Worm (Caenorhabditis elegans) whole organism, late embryonic: ENCODE measurements around the gene Y57G11C.23.

Experiments used
- K02D7.2 ChIP-seq: sonication (generic microtip); optimal IDR thresholded peaks from 2 replicates; lab custom pipeline; 2017; ENCODE audit warnings: mild to moderate bottlenecking, missing genetic modification characterization, missing compliant biosample characterization
- K09A11.1 ChIP-seq: sonication (generic microtip); optimal IDR thresholded peaks from 2 replicates; lab custom pipeline; 2017; ENCODE audit warnings: antibody characterized with exemption, mild to moderate bottlenecking, missing genetic modification characterization, missing compliant biosample characterization; ENCODE audit not compliant: insufficient read depth
- ceh-18 ChIP-seq: sonication (generic microtip); optimal IDR thresholded peaks from 2 replicates; lab custom pipeline; 2016; ENCODE audit warnings: missing genetic modification characterization, missing compliant biosample characterization
- ceh-19 ChIP-seq: fragments of 200-800 bp; sonication (Bioruptor generic); optimal IDR thresholded peaks from 2 replicates; lab custom pipeline; 2018; ENCODE audit warnings: mild to moderate bottlenecking, missing genetic modification characterization, missing compliant biosample characterization
- ceh-31 ChIP-seq: sonication (generic microtip); optimal IDR thresholded peaks from 2 replicates; lab custom pipeline; 2016; ENCODE audit warnings: missing genetic modification characterization, missing compliant biosample characterization
- ceh-34 ChIP-seq: sonication (generic microtip); optimal IDR thresholded peaks from 2 replicates; lab custom pipeline; 2016; ENCODE audit warnings: mild to moderate bottlenecking, missing genetic modification characterization, missing compliant biosample characterization
- ceh-48 ChIP-seq: sonication (generic microtip); optimal IDR thresholded peaks from 2 replicates; lab custom pipeline; 2016; ENCODE audit warnings: missing genetic modification characterization, inconsistent platforms, missing compliant biosample characterization
- ceh-6 ChIP-seq: fragments of 200-800 bp; sonication (Bioruptor generic); optimal IDR thresholded peaks from 2 replicates; lab custom pipeline; 2018; ENCODE audit warnings: mild to moderate bottlenecking, missing genetic modification characterization, missing compliant biosample characterization
- ceh-9 ChIP-seq: sonication (generic microtip); optimal IDR thresholded peaks from 2 replicates; lab custom pipeline; 2016; ENCODE audit warnings: mild to moderate bottlenecking, missing genetic modification characterization, inconsistent platforms, missing compliant biosample characterization
- dve-1 ChIP-seq: sonication (generic microtip); optimal IDR thresholded peaks from 2 replicates; lab custom pipeline; 2017; ENCODE audit warnings: antibody characterized with exemption, mild to moderate bottlenecking, missing genetic modification characterization, missing compliant biosample characterization
- elt-2 ChIP-seq: sonication (generic microtip); optimal IDR thresholded peaks from 2 replicates; lab custom pipeline; 2016; ENCODE audit warnings: missing genetic modification reagents, missing genetic modification characterization, missing compliant biosample characterization
- ets-4 ChIP-seq: sonication (generic microtip); optimal IDR thresholded peaks from 2 replicates; lab custom pipeline; 2016; ENCODE audit warnings: missing genetic modification characterization, missing compliant biosample characterization
- eyg-1 ChIP-seq: sonication (generic microtip); optimal IDR thresholded peaks from 2 replicates; lab custom pipeline; 2016; ENCODE audit warnings: missing genotype, missing genetic modification characterization, missing compliant biosample characterization
- gmeb-2 ChIP-seq: sonication (generic microtip); optimal IDR thresholded peaks from 2 replicates; lab custom pipeline; 2016; ENCODE audit warnings: missing genetic modification characterization, inconsistent platforms, missing compliant biosample characterization
- hlh-13 ChIP-seq: fragments of 200-800 bp; sonication (Bioruptor generic); optimal IDR thresholded peaks from 2 replicates; lab custom pipeline; 2018; ENCODE audit warnings: mild to moderate bottlenecking, missing genetic modification characterization, missing compliant biosample characterization
- hlh-30 ChIP-seq: sonication (generic microtip); optimal IDR thresholded peaks from 2 replicates; lab custom pipeline; 2017; ENCODE audit warnings: antibody characterized with exemption, missing genetic modification characterization, missing compliant biosample characterization; ENCODE audit not compliant: insufficient read depth
- hlh-6 ChIP-seq: sonication (generic microtip); optimal IDR thresholded peaks from 2 replicates; lab custom pipeline; 2016; ENCODE audit warnings: missing genotype, missing genetic modification characterization, missing compliant biosample characterization
- hlh-8 ChIP-seq: sonication (generic microtip); optimal IDR thresholded peaks from 2 replicates; lab custom pipeline; 2016; ENCODE audit warnings: missing genotype, missing genetic modification characterization, missing compliant biosample characterization
- lin-11 ChIP-seq: fragments of 200-800 bp; sonication (Bioruptor generic); optimal IDR thresholded peaks from 2 replicates; lab custom pipeline; 2018; ENCODE audit warnings: mild to moderate bottlenecking, missing genetic modification characterization, missing compliant biosample characterization
- madf-2 ChIP-seq: sonication (generic microtip); optimal IDR thresholded peaks from 2 replicates; lab custom pipeline; 2017; ENCODE audit warnings: missing genetic modification characterization, missing compliant biosample characterization
- mec-3 ChIP-seq: sonication (generic microtip); optimal IDR thresholded peaks from 2 replicates; lab custom pipeline; 2016; ENCODE audit warnings: borderline replicate concordance, missing genetic modification characterization, missing compliant biosample characterization
- nfya-1 ChIP-seq: sonication (generic microtip); optimal IDR thresholded peaks from 2 replicates; lab custom pipeline; 2017; ENCODE audit warnings: missing genetic modification characterization, mild to moderate bottlenecking, missing compliant biosample characterization, antibody characterized with exemption, moderate library complexity
- nhr-11 ChIP-seq: fragments of 150-350 bp; optimal IDR thresholded peaks from 2 replicates; lab custom pipeline; 2014; ENCODE audit warnings: missing biosample characterization, missing genetic modification characterization
- pat-9 ChIP-seq: fragments of 200-800 bp; sonication (Bioruptor generic); optimal IDR thresholded peaks from 2 replicates; lab custom pipeline; 2018; ENCODE audit warnings: mild to moderate bottlenecking, missing genetic modification characterization, moderate library complexity, missing compliant biosample characterization
- pax-1 ChIP-seq: fragments of 150-350 bp; optimal IDR thresholded peaks from 2 replicates; lab custom pipeline; 2014; ENCODE audit warnings: missing biosample characterization, missing genetic modification characterization
- pha-2 ChIP-seq: sonication (generic microtip); optimal IDR thresholded peaks from 2 replicates; lab custom pipeline; 2017; ENCODE audit warnings: mild to moderate bottlenecking, missing genetic modification characterization, missing compliant biosample characterization
- pqm-1 ChIP-seq: sonication (generic microtip); optimal IDR thresholded peaks from 2 replicates; lab custom pipeline; 2016; ENCODE audit warnings: missing genetic modification characterization, missing compliant biosample characterization
- pros-1 ChIP-seq: fragments of 150-350 bp; optimal IDR thresholded peaks from 2 replicates; lab custom pipeline; 2014; ENCODE audit warnings: missing biosample characterization, missing genetic modification reagents, missing genetic modification characterization
- ref-2 ChIP-seq: sonication (generic microtip); optimal IDR thresholded peaks from 2 replicates; lab custom pipeline; 2016; ENCODE audit warnings: missing genetic modification characterization, missing compliant biosample characterization
- rnt-1 ChIP-seq: sonication (generic microtip); optimal IDR thresholded peaks from 2 replicates; lab custom pipeline; 2016; ENCODE audit warnings: missing genetic modification characterization, missing compliant biosample characterization
- sdc-2 ChIP-seq: sonication (generic microtip); optimal IDR thresholded peaks from 2 replicates; lab custom pipeline; 2016; ENCODE audit warnings: missing genotype, missing genetic modification characterization, missing compliant biosample characterization
- sox-4 ChIP-seq: sonication (generic microtip); optimal IDR thresholded peaks from 2 replicates; lab custom pipeline; 2017; ENCODE audit warnings: mild to moderate bottlenecking, missing genetic modification characterization, inconsistent platforms, missing compliant biosample characterization
- tbx-2 ChIP-seq: sonication (generic microtip); optimal IDR thresholded peaks from 2 replicates; lab custom pipeline; 2016; ENCODE audit warnings: missing genetic modification characterization, missing compliant biosample characterization
- tbx-7 ChIP-seq: sonication (generic microtip); optimal IDR thresholded peaks from 2 replicates; lab custom pipeline; 2016; ENCODE audit warnings: missing genotype, missing genetic modification characterization, missing compliant biosample characterization
- unc-3 ChIP-seq, 2 experiments: fragments of 200-800 bp in 1 of 2; sonication (Bioruptor generic) in 1 of 2; sonication (generic microtip) in 1 of 2; conservative IDR thresholded peaks in 1 of 2; optimal IDR thresholded peaks in 1 of 2; 2 replicates each; pipeline versions ENCODE4 v1.3.6 to Lab custom; 2016 to 2022; ENCODE audit warnings: missing compliant biosample characterization in 2 of 2, missing genetic modification characterization in 2 of 2, missing genetic modification reagents in 1 of 2
- unc-42 ChIP-seq: sonication (generic microtip); optimal IDR thresholded peaks from 2 replicates; lab custom pipeline; 2016; ENCODE audit warnings: missing genotype, missing genetic modification characterization, missing compliant biosample characterization
- unc-55 ChIP-seq: sonication (generic microtip); optimal IDR thresholded peaks from 2 replicates; lab custom pipeline; 2017; ENCODE audit warnings: missing biosample characterization, missing genetic modification reagents, missing genetic modification characterization
- unc-86 ChIP-seq: sonication (generic microtip); optimal IDR thresholded peaks from 2 replicates; lab custom pipeline; 2016; ENCODE audit warnings: missing genetic modification characterization, missing compliant biosample characterization
- ztf-16 ChIP-seq: sonication (generic microtip); optimal IDR thresholded peaks from 2 replicates; lab custom pipeline; 2017; ENCODE audit warnings: missing genetic modification characterization, missing compliant biosample characterization

Gene Y57G11C.23

DNA sequence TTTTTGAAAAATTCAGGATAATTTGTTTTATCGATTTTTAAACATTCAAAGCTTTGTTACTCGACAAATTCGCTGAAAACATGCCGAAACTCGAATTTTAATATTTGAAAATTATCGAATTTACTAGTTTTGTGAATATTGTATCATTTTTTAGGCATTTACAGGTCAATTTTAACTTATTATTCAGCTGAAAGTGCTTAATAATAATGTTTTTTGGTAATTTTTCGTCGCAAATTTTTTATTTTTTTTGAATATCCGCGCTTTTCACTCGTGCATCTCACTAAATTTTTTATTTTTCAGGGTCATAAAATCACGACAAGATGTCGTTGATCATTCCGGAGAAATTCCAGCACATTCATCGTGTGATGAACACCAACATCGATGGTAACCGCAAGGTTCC lies 36.2 kb downstream of the Y57G11C.23 start, which contains the start of gene rps-18:
Gene rps-18 (plus strand): TSS at position 301 of the 400 bp plus-strand sequence.
- no peak for TF ChIP-seq hlh-13 (GFP tag; lab: Kevin White, UChicago)
- TF ChIP-seq dve-1 (tag; lab: Kevin White, UChicago): no peak
- no peak for TF ChIP-seq unc-86 (tag; lab: Kevin White, UChicago)
- TF ChIP-seq pros-1: no peak
- no peak for TF ChIP-seq K09A11.1
- TF ChIP-seq elt-2: no peak
- no peak for TF ChIP-seq rnt-1 (tag; lab: Kevin White, UChicago)
- no peak for TF ChIP-seq ceh-34
- no peak for TF ChIP-seq tbx-7
- TF ChIP-seq ceh-6 (GFP tag; lab: Kevin White, UChicago): no peak
- TF ChIP-seq sdc-2: no peak
- no peak for TF ChIP-seq pat-9
- no peak for TF ChIP-seq K02D7.2 (tag; lab: Kevin White, UChicago)
- no peak for TF ChIP-seq ceh-19 (GFP tag; lab: Kevin White, UChicago)
- TF ChIP-seq, all 69 proteins: peak for 0

DNA sequence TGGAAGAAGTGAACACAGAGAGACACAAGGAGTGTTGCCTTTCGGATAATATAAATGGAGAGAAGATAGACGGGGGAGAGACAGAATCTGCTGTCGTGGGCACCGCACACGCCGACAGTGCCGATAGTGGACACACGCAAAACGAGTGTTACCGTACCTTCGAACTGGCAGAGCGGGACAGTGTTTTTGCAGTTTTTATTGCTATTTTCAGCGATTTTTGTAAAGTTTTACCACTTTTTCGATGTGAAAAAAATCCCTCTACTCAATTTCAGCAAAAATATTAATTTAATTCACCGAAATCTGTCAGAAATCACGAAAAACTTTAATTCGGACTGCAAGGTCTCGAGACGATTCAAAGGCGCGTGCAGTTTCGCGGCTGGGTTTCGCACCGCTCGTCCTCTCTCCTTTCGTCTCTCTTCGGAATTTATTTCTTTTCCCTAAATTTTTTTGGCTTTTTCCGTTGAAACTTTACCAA lies 36.7 kb downstream of the Y57G11C.23 start, which contains the start of gene sec-61.A:
Gene sec-61.A (minus strand): TSS at position 387 of the 475 bp plus-strand sequence.
- TF ChIP-seq sox-4 (no peak), mec-3 (tag; lab: Kevin White, UChicago) (no peak), unc-3 (GFP tag; conservative IDR thresholded peaks at IDR 0.05; lab: Robert Waterston, UW) (no peak), unc-3 (tag; optimal IDR thresholded peaks at IDR 0.05; lab: Kevin White, UChicago) (peak; percentile 15), ceh-31 (tag; lab: Kevin White, UChicago) (peak; percentile 66), ceh-6 (GFP tag; lab: Kevin White, UChicago) (no peak), ztf-16 (tag; lab: Kevin White, UChicago) (peak; percentile 6), pqm-1 (tag; lab: Kevin White, UChicago) (no peak), ceh-18 (tag; lab: Kevin White, UChicago) (peak; percentile 55), hlh-30 (tag; lab: Kevin White, UChicago) (peak; percentile 71), lin-11 (tag; lab: Kevin White, UChicago) (no peak), unc-55 (peak; percentile 9), K09A11.1 (peak; percentile 56), nhr-11 (tag; lab: Kevin White, UChicago) (no peak), ceh-48 (tag; lab: Kevin White, UChicago) (no peak), hlh-6 (tag; lab: Kevin White, UChicago) (no peak), elt-2 (peak; percentile 43), gmeb-2 (tag; lab: Kevin White, UChicago) (no peak), unc-42 (tag; lab: Kevin White, UChicago) (peak; percentile 72), ceh-9 (no peak), tbx-2 (tag; lab: Kevin White, UChicago) (peak; percentile 77), ceh-19 (GFP tag; lab: Kevin White, UChicago) (no peak), ets-4 (tag; lab: Kevin White, UChicago) (peak; percentile 7), madf-2 (tag; lab: Kevin White, UChicago) (peak; percentile 20), hlh-8 (tag; lab: Kevin White, UChicago) (peak; percentile 5), pax-1 (tag; lab: Kevin White, UChicago) (peak; percentile 48), pha-2 (tag; lab: Kevin White, UChicago) (no peak), tbx-7 (peak; percentile 29), ceh-34 (peak; percentile 63), ref-2 (tag; lab: Kevin White, UChicago) (peak; percentile 87), nfya-1 (tag; lab: Kevin White, UChicago) (peak; percentile 83)

DNA sequence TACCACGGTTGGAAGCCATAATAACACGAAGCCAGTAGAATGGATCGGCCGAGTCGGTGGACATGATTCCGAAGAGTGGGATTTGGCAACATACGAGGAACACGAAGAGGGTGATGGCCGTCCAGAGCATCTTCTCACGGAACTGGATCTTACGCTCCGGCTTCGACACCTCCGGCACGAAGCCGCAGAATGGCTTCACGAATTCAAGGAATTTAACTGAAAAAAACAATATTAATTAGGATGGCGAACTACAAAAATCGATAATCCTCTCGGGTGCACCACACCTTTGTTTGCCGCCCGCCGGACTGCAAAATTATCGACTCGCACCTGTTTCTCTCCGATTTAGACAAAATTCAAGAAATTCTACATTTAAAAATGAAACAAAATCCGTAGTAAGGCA lies 37.4 kb downstream of the Y57G11C.23 start:
- no peak for TF ChIP-seq lin-11 (tag; lab: Kevin White, UChicago)
- no peak for TF ChIP-seq ref-2 (tag; lab: Kevin White, UChicago)
- no peak for TF ChIP-seq nfya-1 (tag; lab: Kevin White, UChicago)
- no peak for TF ChIP-seq eyg-1 (tag; lab: Kevin White, UChicago)
